Worm (Caenorhabditis elegans) whole organism, mixed stage, embryonic: Measurements from ENCODE around the gene srh-149.

ENCODE experiments used
- M03D4.4 ChIP-seq: sonication (generic microtip); optimal IDR thresholded peaks from 2 replicates; lab custom pipeline; 2017; ENCODE audit warnings: mild to moderate bottlenecking, missing genetic modification characterization, missing compliant biosample characterization
- blmp-1 ChIP-seq: fragments of 150-350 bp; optimal IDR thresholded peaks from 2 replicates; lab custom pipeline; 2014; ENCODE audit warnings: missing biosample characterization, missing genetic modification characterization
- ceh-43 ChIP-seq: fragments of 200-800 bp; sonication (Bioruptor generic); optimal IDR thresholded peaks from 2 replicates; lab custom pipeline; 2018; ENCODE audit warnings: mild to moderate bottlenecking, missing genetic modification characterization, moderate library complexity, missing compliant biosample characterization
- ceh-83 ChIP-seq: fragments of 200-800 bp; sonication (Bioruptor generic); optimal IDR thresholded peaks from 2 replicates; lab custom pipeline; 2018; ENCODE audit warnings: mild to moderate bottlenecking, missing genetic modification characterization, missing compliant biosample characterization
- ces-1 ChIP-seq: fragments of 150-350 bp; optimal IDR thresholded peaks from 2 replicates; lab custom pipeline; 2014; ENCODE audit warnings: missing biosample characterization, missing genetic modification reagents, missing genetic modification characterization
- cnd-1 ChIP-seq: fragments of 200-800 bp; sonication (Bioruptor generic); optimal IDR thresholded peaks from 2 replicates; lab custom pipeline; 2018; ENCODE audit warnings: mild to moderate bottlenecking, missing genetic modification characterization, missing compliant biosample characterization
- drap-1 ChIP-seq: fragments of 200-800 bp; sonication (Bioruptor generic); optimal IDR thresholded peaks from 3 replicates; lab custom pipeline; 2018; ENCODE audit warnings: mild to moderate bottlenecking, missing genetic modification characterization, missing compliant biosample characterization
- elt-1 ChIP-seq: sonication (generic microtip); optimal IDR thresholded peaks from 2 replicates; lab custom pipeline; 2017; ENCODE audit warnings: missing genetic modification characterization, mild to moderate bottlenecking, missing compliant biosample characterization, antibody characterized with exemption, moderate library complexity, borderline replicate concordance; ENCODE audit not compliant: insufficient read depth
- elt-3 ChIP-seq: fragments of 150-350 bp; optimal IDR thresholded peaks from 2 replicates; lab custom pipeline; 2014; ENCODE audit warnings: missing biosample characterization, missing genetic modification characterization
- flh-1 ChIP-seq: fragments of 200-800 bp; sonication (Bioruptor generic); optimal IDR thresholded peaks from 2 replicates; lab custom pipeline; 2018; ENCODE audit warnings: mild to moderate bottlenecking, missing genetic modification characterization, moderate library complexity, missing compliant biosample characterization
- ham-2 ChIP-seq: fragments of 200-800 bp; sonication (Bioruptor generic); optimal IDR thresholded peaks from 2 replicates; lab custom pipeline; 2018; ENCODE audit warnings: mild to moderate bottlenecking, missing genetic modification characterization, missing compliant biosample characterization
- hlh-1 ChIP-seq: fragments of 150-350 bp; optimal IDR thresholded peaks from 2 replicates; lab custom pipeline; 2014; ENCODE audit warnings: missing biosample characterization, missing genetic modification reagents, missing genetic modification characterization
- lin-32 ChIP-seq: fragments of 200-800 bp; sonication (Bioruptor generic); optimal IDR thresholded peaks from 2 replicates; lab custom pipeline; 2018; ENCODE audit warnings: mild to moderate bottlenecking, missing genetic modification characterization, missing compliant biosample characterization
- lsy-2 ChIP-seq: fragments of 150-350 bp; optimal IDR thresholded peaks from 2 replicates; lab custom pipeline; 2014; ENCODE audit warnings: missing biosample characterization, missing genetic modification characterization
- mab-5 ChIP-seq: fragments of 150-350 bp; optimal IDR thresholded peaks from 2 replicates; lab custom pipeline; 2014; ENCODE audit warnings: missing biosample characterization, missing genetic modification characterization
- mep-1 ChIP-seq: fragments of 150-350 bp; optimal IDR thresholded peaks from 2 replicates; lab custom pipeline; 2017; ENCODE audit warnings: missing biosample characterization, missing genetic modification reagents, missing genetic modification characterization, inconsistent platforms
- mls-2 ChIP-seq: sonication (generic microtip); optimal IDR thresholded peaks from 2 replicates; lab custom pipeline; 2016; ENCODE audit warnings: mild to moderate bottlenecking, missing genetic modification characterization, moderate library complexity, missing compliant biosample characterization
- nhr-12 ChIP-seq: fragments of 150-350 bp; optimal IDR thresholded peaks from 2 replicates; lab custom pipeline; 2014; ENCODE audit warnings: missing biosample characterization, missing genetic modification characterization
- nhr-2 ChIP-seq: fragments of 150-350 bp; optimal IDR thresholded peaks from 2 replicates; lab custom pipeline; 2014; ENCODE audit warnings: missing biosample characterization, missing genetic modification characterization
- nhr-237 ChIP-seq: fragments of 150-350 bp; optimal IDR thresholded peaks from 2 replicates; lab custom pipeline; 2014; ENCODE audit warnings: missing biosample characterization, missing genetic modification characterization
- nhr-28 ChIP-seq: fragments of 150-350 bp; optimal IDR thresholded peaks from 2 replicates; lab custom pipeline; 2014; ENCODE audit warnings: missing biosample characterization, missing genetic modification characterization
- nhr-76 ChIP-seq: sonication (generic microtip); optimal IDR thresholded peaks from 2 replicates; lab custom pipeline; 2017; ENCODE audit warnings: missing biosample characterization, missing genetic modification characterization
- pha-4 ChIP-seq: fragments of 150-350 bp; optimal IDR thresholded peaks from 2 replicates; lab custom pipeline; 2018; ENCODE audit warnings: missing biosample characterization, missing genetic modification reagents, missing genetic modification characterization
- sem-2 ChIP-seq: fragments of 200-800 bp; sonication (Bioruptor generic); optimal IDR thresholded peaks from 2 replicates; lab custom pipeline; 2018; ENCODE audit warnings: mild to moderate bottlenecking, missing genetic modification characterization, missing compliant biosample characterization
- sptf-1 ChIP-seq: sonication (generic microtip); optimal IDR thresholded peaks from 2 replicates; lab custom pipeline; 2017; ENCODE audit warnings: mild to moderate bottlenecking, missing genetic modification characterization, moderate library complexity, missing compliant biosample characterization
- tbx-8 ChIP-seq: fragments of 200-800 bp; sonication (Bioruptor generic); optimal IDR thresholded peaks from 2 replicates; lab custom pipeline; 2018; ENCODE audit warnings: mild to moderate bottlenecking, missing genetic modification characterization, moderate library complexity, missing compliant biosample characterization
- unc-120 ChIP-seq: sonication (generic microtip); optimal IDR thresholded peaks from 2 replicates; lab custom pipeline; 2017; ENCODE audit warnings: missing genetic modification characterization, missing compliant biosample characterization; ENCODE audit not compliant: poor library complexity, severe bottlenecking
- unc-39 ChIP-seq: fragments of 150-350 bp; optimal IDR thresholded peaks from 2 replicates; lab custom pipeline; 2014; ENCODE audit warnings: missing biosample characterization, missing genetic modification characterization
- unc-62 ChIP-seq: fragments of 150-350 bp; optimal IDR thresholded peaks from 2 replicates; lab custom pipeline; 2014; ENCODE audit warnings: missing biosample characterization, missing genetic modification reagents, missing genetic modification characterization
- zip-8 ChIP-seq: fragments of 150-350 bp; optimal IDR thresholded peaks from 2 replicates; lab custom pipeline; 2014; ENCODE audit warnings: missing biosample characterization, missing genetic modification characterization

srh-149 gene

DNA sequence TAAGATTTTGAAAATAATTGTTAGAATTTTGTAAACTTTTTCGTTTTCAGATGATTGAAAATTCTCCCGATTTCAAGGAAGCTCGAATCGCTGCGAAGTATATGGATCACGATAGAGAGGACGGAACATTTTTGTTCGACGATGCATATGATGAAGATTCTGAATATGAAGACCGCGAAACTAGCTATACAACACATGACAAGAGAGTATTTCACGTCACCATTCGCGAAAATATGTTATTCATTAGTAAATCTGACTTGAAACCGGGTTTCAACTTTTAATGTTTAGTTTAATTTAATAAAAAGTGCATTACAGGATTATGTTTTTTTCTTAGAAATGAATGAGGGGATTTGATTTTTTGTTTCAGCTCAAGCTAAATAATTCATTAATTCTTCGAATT, 29.4 kb upstream of the srh-149 start, which contains the start of gene str-57:
Gene str-57 (plus strand): TSS at position 301 of the 400 bp plus-strand sequence.
- TF ChIP-seq unc-62 (GFP tag; lab: Kevin White, UChicago) (no peak), tbx-8 (GFP tag; lab: Kevin White, UChicago) (no peak), sem-2 (GFP tag; lab: Kevin White, UChicago) (no peak), unc-39 (tag; lab: Kevin White, UChicago) (no peak), M03D4.4 (tag; lab: Kevin White, UChicago) (no peak), nhr-28 (tag; lab: Kevin White, UChicago) (no peak)

- TF ChIP-seq unc-39 (tag; lab: Kevin White, UChicago) (no peak), drap-1 (GFP tag; lab: Kevin White, UChicago) (no peak), flh-1 (no peak), lsy-2 (no peak), ces-1 (no peak), pha-4 (tag; lab: Kevin White, UChicago) (no peak), lin-32 (GFP tag; lab: Kevin White, UChicago) (no peak), ceh-43 (GFP tag; lab: Kevin White, UChicago) (no peak), zip-8 (tag; lab: Kevin White, UChicago) (no peak), mep-1 (no peak), nhr-237 (tag; lab: Kevin White, UChicago) (no peak), nhr-76 (tag; lab: Kevin White, UChicago) (no peak), cnd-1 (tag; lab: Kevin White, UChicago) (no peak), sptf-1 (tag; lab: Kevin White, UChicago) (no peak), nhr-2 (tag; lab: Kevin White, UChicago) (no peak), elt-3 (tag; lab: Kevin White, UChicago) (no peak), tbx-8 (GFP tag; lab: Kevin White, UChicago) (no peak), unc-120 (tag; lab: Kevin White, UChicago) (no peak), hlh-1 (no peak), ceh-83 (no peak)
Observed at ce11 chrV:15867373-15867772, 26.4 kb upstream of the srh-149 start, which contains the start of gene fbxa-197. fbxa-197 (plus strand) TSS chrV:15867673.

DNA sequence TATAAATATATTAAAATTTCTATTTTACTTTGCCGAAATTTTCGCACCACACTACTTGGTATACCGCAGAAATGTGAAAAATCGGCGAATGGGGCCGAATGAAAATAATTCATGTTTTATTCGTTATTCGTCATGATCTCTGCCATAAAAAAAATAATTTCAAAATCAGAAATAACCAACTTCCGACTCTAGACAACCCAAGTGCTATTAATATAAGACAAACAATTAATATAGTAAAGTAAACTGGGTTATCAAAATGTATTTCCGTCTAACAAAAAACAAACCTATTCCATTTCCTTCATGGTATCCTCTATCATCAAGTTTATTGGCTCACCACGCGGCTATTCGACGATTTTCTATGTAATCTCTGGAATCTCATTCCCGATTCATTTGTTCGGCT, 24.8 kb upstream of the srh-149 start, which contains the start of gene srh-293:
Gene srh-293 (plus strand): TSS at position 301 of the 400 bp plus-strand sequence.
- TF ChIP-seq mep-1: no peak

ce11 chrV:15863042-15863441, 22.0 kb upstream of the srh-149 start, which contains the start of gene srh-299:
srh-299 (plus strand) TSS chrV:15863342.
- TF ChIP-seq ceh-83: no peak
- no peak for TF ChIP-seq M03D4.4 (tag; lab: Kevin White, UChicago)
- no peak for TF ChIP-seq ham-2
- no peak for TF ChIP-seq elt-1 (tag; lab: Kevin White, UChicago)
- TF ChIP-seq ceh-43 (GFP tag; lab: Kevin White, UChicago): no peak
- no peak for TF ChIP-seq nhr-237 (tag; lab: Kevin White, UChicago)
- no peak for TF ChIP-seq mls-2 (tag; lab: Kevin White, UChicago)
- no peak for TF ChIP-seq lsy-2

- no peak for TF ChIP-seq nhr-12 (tag; lab: Kevin White, UChicago)
- TF ChIP-seq mls-2 (tag; lab: Kevin White, UChicago): no peak
- TF ChIP-seq unc-39 (tag; lab: Kevin White, UChicago): no peak
- no peak for TF ChIP-seq elt-3 (tag; lab: Kevin White, UChicago)
- no peak for TF ChIP-seq mab-5 (tag; lab: Kevin White, UChicago)
- no peak for TF ChIP-seq sptf-1 (tag; lab: Kevin White, UChicago)
- TF ChIP-seq nhr-76 (tag; lab: Kevin White, UChicago): no peak
- TF ChIP-seq unc-62 (GFP tag; lab: Kevin White, UChicago): no peak
- TF ChIP-seq mep-1: no peak
- TF ChIP-seq ceh-43 (GFP tag; lab: Kevin White, UChicago): no peak
- no peak for TF ChIP-seq drap-1 (GFP tag; lab: Kevin White, UChicago)
- no peak for TF ChIP-seq hlh-1
- TF ChIP-seq sem-2 (GFP tag; lab: Kevin White, UChicago): no peak
- no peak for TF ChIP-seq blmp-1
- TF ChIP-seq zip-8 (tag; lab: Kevin White, UChicago): no peak
Observed at ce11 chrV:15862599-15862998, 21.6 kb upstream of the srh-149 start, which contains the start of gene srz-12. srz-12 (minus strand) TSS chrV:15862699.
